Fruit fly (Drosophila melanogaster) ovary, adult (tissue): ENCODE data around the gene CG15337.

Source experiments
- CG17801 ChIP-seq: fragments of 200-800 bp; optimal IDR thresholded peaks from 2 replicates; lab custom pipeline; 2019; ENCODE audit warnings: missing biosample characterization, mild to moderate bottlenecking, missing genetic modification characterization, moderate library complexity; ENCODE audit not compliant: partially characterized antibody

Gene CG15337

dm6 chrX:8159754-8160153, at the start of gene CG15337:
Gene CG15337, plus strand, starts transcription at chrX:8160054.
- no peak for TF ChIP-seq CG17801 (GFP tag; lab: Kevin White, UChicago)

dm6 chrX:8110984-8111383, 48.9 kb upstream of the CG15337 start:
- no peak for TF ChIP-seq CG17801 (GFP tag; lab: Kevin White, UChicago)

dm6 chrX:8112715-8113114, 47.1 kb upstream of the CG15337 start:
- TF ChIP-seq CG17801 (GFP tag; lab: Kevin White, UChicago), result no peak

- TF ChIP-seq CG17801 (GFP tag; lab: Kevin White, UChicago), result peak; percentile 61
These were observed 46.2 kb upstream of the CG15337 start for dm6 chrX:8113386-8114279.

- TF ChIP-seq CG17801 (GFP tag; lab: Kevin White, UChicago), result peak; percentile 72
These were observed 45.1 kb upstream of the CG15337 start for dm6 chrX:8114476-8115342.

DNA sequence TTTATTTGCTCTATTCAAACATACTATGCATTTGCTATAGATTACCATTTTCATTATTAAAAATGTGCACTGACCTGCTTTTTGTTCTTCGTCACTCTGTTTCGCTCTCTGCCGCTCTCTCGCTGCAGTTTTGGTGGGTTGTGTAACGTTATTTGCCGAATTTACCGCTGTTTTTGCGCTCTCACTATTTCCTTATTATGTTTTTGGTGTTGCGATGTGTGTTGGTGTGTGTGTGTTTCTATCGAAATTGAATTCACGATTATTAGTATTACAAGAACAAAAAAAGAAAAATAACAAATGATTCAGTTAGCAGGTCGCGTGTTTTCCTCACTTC, 44.5 kb upstream of the CG15337 start:
- TF ChIP-seq CG17801 (GFP tag; lab: Kevin White, UChicago), result no peak

DNA sequence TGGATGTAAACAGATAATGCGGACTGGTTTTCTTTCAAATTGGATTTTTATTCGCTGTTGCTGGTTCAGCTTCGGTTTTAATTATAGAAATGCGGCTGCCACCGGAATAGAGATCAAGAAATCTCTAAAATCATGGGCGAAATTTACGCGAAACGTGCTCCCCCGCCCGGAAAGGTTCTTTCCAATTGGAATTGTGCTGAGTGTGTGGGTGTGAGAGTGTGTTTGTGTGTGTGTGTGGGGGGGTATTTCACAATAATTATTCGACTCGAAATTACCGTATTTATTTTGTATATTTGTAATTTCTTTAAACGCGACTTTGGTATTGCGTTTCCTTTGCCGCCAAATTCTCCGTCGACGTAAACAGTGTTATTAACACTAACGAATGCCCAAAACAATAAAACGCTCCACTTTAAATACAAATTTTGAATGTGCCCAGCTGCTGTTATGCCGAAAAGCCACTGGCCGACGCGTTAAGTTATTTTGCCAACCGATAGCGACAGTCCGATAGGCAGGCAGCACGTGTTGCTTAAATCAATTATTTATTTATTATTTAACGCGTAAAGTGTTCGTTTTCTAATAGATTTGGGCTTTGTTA, 44.0 kb upstream of the CG15337 start, which contains the start of gene Gclc:
Gene Gclc, minus strand, starts transcription at position 431 of the 595 bp plus-strand sequence.
- TF ChIP-seq CG17801 (GFP tag; lab: Kevin White, UChicago), result no peak

- TF ChIP-seq CG17801 (GFP tag; lab: Kevin White, UChicago), result no peak
These were observed 43.0 kb upstream of the CG15337 start, which contains the start of gene CG1575 for dm6 chrX:8116813-8117212. Gene CG1575, plus strand, starts transcription at chrX:8117012.

dm6 chrX:8120939-8121338, 38.9 kb upstream of the CG15337 start, which contains the start of gene CG2260:
Gene CG2260, minus strand, starts transcription at chrX:8121147.
- TF ChIP-seq CG17801 (GFP tag; lab: Kevin White, UChicago), result peak; percentile 19

DNA sequence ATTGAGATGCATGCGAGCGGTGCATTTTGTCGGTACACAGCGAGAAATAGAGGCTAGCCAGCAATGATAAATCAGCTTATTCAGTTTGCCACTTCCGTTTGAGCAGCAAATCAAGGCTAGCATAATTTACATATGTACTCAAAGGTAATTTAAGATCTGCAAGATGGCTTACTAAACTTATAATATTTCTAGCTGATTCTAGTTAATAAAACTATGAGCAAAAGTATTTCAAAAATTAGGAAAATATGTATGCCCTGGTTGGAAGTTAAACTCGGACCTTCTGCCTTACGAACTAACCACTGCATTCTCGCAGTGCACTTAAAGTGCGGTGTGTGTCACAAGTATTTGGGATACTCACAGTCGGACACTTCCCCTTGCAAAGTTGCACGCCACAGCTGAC, 37.0 kb upstream of the CG15337 start:
- no peak for TF ChIP-seq CG17801 (GFP tag; lab: Kevin White, UChicago)

dm6 chrX:8125224-8125649, 34.6 kb upstream of the CG15337 start:
- no peak for TF ChIP-seq CG17801 (GFP tag; lab: Kevin White, UChicago)

DNA sequence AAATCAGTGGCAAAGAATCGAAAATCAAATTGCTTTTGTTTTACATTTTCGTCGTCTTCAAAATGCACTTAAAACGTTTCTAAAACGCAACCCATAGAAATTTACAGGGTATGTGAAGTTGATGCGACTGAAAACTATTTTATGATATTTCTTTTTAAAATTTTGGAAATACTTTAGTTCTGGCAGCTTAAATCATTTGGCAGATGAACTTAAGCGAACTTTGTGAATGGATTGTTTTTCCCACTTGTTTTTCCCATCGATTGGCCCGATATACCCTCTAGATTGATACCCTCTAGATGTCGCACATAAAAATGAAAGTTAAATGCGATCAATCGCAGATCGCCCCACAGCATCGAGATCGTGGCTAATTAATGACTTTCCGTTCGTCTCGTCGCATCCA, 33.7 kb upstream of the CG15337 start:
- TF ChIP-seq CG17801 (GFP tag; lab: Kevin White, UChicago), result no peak

dm6 chrX:8128133-8128532, 31.7 kb upstream of the CG15337 start:
- no peak for TF ChIP-seq CG17801 (GFP tag; lab: Kevin White, UChicago)

DNA sequence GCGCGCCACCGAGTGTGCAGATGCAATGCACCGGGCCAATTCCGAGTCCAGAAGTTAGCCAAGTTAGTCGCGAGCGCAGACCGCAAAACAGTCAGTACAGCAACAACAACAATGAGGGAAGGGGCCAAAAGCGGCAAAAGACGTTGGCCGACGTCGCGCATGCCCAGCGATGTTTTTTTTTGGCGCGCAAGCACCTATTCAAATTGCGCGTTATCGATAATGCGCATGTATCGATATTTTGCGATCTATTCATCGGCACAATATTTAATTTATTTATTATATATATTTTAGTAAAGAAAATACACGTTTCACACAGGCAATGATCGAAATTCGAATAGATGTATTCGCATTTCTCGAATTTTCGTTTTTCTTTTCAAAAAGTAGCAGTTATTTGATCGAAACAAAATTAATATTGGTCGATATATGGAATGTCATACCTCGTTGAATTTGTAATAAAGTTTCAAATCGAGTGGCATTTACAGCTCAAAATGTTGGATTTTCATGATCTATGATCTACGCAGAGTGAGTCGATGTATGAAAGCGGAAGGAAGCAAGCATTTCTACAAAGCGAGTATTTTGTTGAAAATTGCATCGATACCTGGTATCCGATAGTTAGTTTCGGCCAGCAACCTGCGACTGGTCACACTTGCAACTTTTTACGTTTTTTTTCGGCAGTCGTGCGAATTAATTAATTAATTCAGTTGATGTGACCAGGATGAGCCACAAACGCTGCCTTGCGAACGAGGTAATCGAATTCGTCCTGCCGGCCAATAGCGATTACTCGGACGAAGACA, 30.5 kb upstream of the CG15337 start, which contains the start of gene CG2116:
Gene CG2116, plus strand, starts transcription at position 609 of the 794 bp plus-strand sequence.
- TF ChIP-seq CG17801 (GFP tag; lab: Kevin White, UChicago), result peak; percentile 40
